Fruit fly (Drosophila melanogaster): Measurements from ENCODE around the gene Ucp4B.
A peak's percentile ranks its signal among the peaks of the same experiment; 100 is the strongest.

Ucp4B gene

dm6 chr2L:5948775-5949526 is 20.7 kb upstream of the Ucp4B start, which contains the start of gene CG9044 (continued):
- TF ChIP-seq MBD-R2 (GFP tag; IDR thresholded peaks at IDR 0.05), result peak; percentile 75
- no peak for TF ChIP-seq Atf6 (GFP tag; IDR thresholded peaks at IDR 0.05)
- TF ChIP-seq CG10959 (GFP tag; IDR thresholded peaks at IDR 0.05), result no peak
- peak; percentile 31; the same call in 1 of the 2 replicates for TF ChIP-seq esg (GFP tag; conservative IDR thresholded peaks at IDR 0.05)
- TF ChIP-seq slbo (GFP tag; IDR thresholded peaks at IDR 0.05), result peak; percentile 77
- TF ChIP-seq CG4854 (GFP tag; optimal IDR thresholded peaks at IDR 0.05), result peak; percentile 16
- peak; percentile 42; the same call in 1 of the 3 replicates for TF ChIP-seq zfh1 (GFP tag; IDR thresholded peaks at IDR 0.05)
- peak; percentile 59 for TF ChIP-seq CG4424 (GFP tag; optimal IDR thresholded peaks at IDR 0.05)
- peak; percentile 63; the same call in 1 of the 3 replicates for TF ChIP-seq Dbx (GFP tag; IDR thresholded peaks at IDR 0.05)
- TF ChIP-seq sqz (GFP tag; optimal IDR thresholded peaks at IDR 0.05), result no peak
- TF ChIP-seq Adf1 (GFP tag; IDR thresholded peaks at IDR 0.05), result no peak
- TF ChIP-seq so (GFP tag; IDR thresholded peaks at IDR 0.05), result 0 out of 3 replicates have a peak, but pooled peaks have one; percentile 31
- TF ChIP-seq CG18764 (GFP tag; optimal IDR thresholded peaks at IDR 0.05), result peak; percentile 31
- TF ChIP-seq BtbVII (GFP tag; optimal IDR thresholded peaks at IDR 0.05), result peak; percentile 0
- TF ChIP-seq NFAT (GFP tag; IDR thresholded peaks at IDR 0.05), result peak; percentile 81
- no peak for TF ChIP-seq CG31388 (GFP tag; optimal IDR thresholded peaks at IDR 0.05)
- TF ChIP-seq CG13123 (GFP tag; optimal IDR thresholded peaks at IDR 0.05), result peak; percentile 11
- TF ChIP-seq Xrp1 (GFP tag; IDR thresholded peaks at IDR 0.05), result peak; percentile 42; the same call in 1 of the 2 replicates
- TF ChIP-seq nmo (GFP tag; optimal IDR thresholded peaks at IDR 0.05), result peak; percentile 82
- TF ChIP-seq amos (GFP tag; IDR thresholded peaks at IDR 0.05; ENCODE audit: partially characterized antibody), result peak; percentile 89
- TF ChIP-seq CG43689 (GFP tag; IDR thresholded peaks at IDR 0.05), result no peak
- TF ChIP-seq CG10209 (GFP tag; optimal IDR thresholded peaks at IDR 0.05), result peak; percentile 3
- TF ChIP-seq HLH54F (GFP tag; optimal IDR thresholded peaks at IDR 0.05), result peak; percentile 79
- TF ChIP-seq fu2 (GFP tag; optimal IDR thresholded peaks at IDR 0.05), result peak; percentile 70
- TF ChIP-seq sim (GFP tag; IDR thresholded peaks at IDR 0.05), result no peak
- peak; percentile 94 for TF ChIP-seq CTCF (GFP tag; optimal IDR thresholded peaks at IDR 0.05)
- TF ChIP-seq NfI (GFP tag; optimal IDR thresholded peaks at IDR 0.05), result peak; percentile 53
- peak; percentile 74 for TF ChIP-seq CG30403 (GFP tag; optimal IDR thresholded peaks at IDR 0.05)
- TF ChIP-seq CG2889 (GFP tag; IDR thresholded peaks at IDR 0.05), result 0 out of 3 replicates have a peak, but pooled peaks have one; percentile 9
- no peak for TF ChIP-seq Trl (optimal IDR thresholded peaks at IDR 0.05)
- peak; percentile 67 for TF ChIP-seq Trl (GFP tag; optimal IDR thresholded peaks at IDR 0.05)
- peak; percentile 36 for TF ChIP-seq tin (GFP tag; optimal IDR thresholded peaks at IDR 0.05)
- TF ChIP-seq CG8478 (optimal IDR thresholded peaks at IDR 0.05), result no peak
- no peak for TF ChIP-seq stc (GFP tag; IDR thresholded peaks at IDR 0.05)
- peak; percentile 66 for TF ChIP-seq HmgZ (tag; optimal IDR thresholded peaks at IDR 0.05)
- peak; percentile 6 for TF ChIP-seq her (GFP tag; optimal IDR thresholded peaks at IDR 0.05)
- no peak for TF ChIP-seq CG6689 (GFP tag; IDR thresholded peaks at IDR 0.05)
- TF ChIP-seq unpg (GFP tag; optimal IDR thresholded peaks at IDR 0.05), result no peak
- TF ChIP-seq schlank (tag; optimal IDR thresholded peaks at IDR 0.05), result no peak
- peak; percentile 43 for TF ChIP-seq CG1792 (GFP tag; optimal IDR thresholded peaks at IDR 0.05)
- no peak for TF ChIP-seq CG11696 (GFP tag; IDR thresholded peaks at IDR 0.05)
- TF ChIP-seq eve (GFP tag; optimal IDR thresholded peaks at IDR 0.05), result no peak
- peak; percentile 12 for TF ChIP-seq CG3163 (GFP tag; optimal IDR thresholded peaks at IDR 0.05)
- TF ChIP-seq Lhr (GFP tag; optimal IDR thresholded peaks at IDR 0.05), result peak; percentile 46
- TF ChIP-seq ato (GFP tag; IDR thresholded peaks at IDR 0.05; ENCODE audit: partially characterized antibody), result peak; percentile 81
- no peak for TF ChIP-seq CG7745 (tag; optimal IDR thresholded peaks at IDR 0.05)
- TF ChIP-seq Scr (GFP tag; IDR thresholded peaks at IDR 0.05; ENCODE audit: partially characterized antibody), result peak; percentile 96
- peak; percentile 24; the same call in 1 of the 3 replicates for TF ChIP-seq CG11093 (GFP tag; IDR thresholded peaks at IDR 0.05)
- 0 out of 2 replicates have a peak, but pooled peaks have one; percentile 43 for TF ChIP-seq CG11247 (GFP tag; IDR thresholded peaks at IDR 0.05)
- TF ChIP-seq CG3838 (GFP tag; optimal IDR thresholded peaks at IDR 0.05), result peak; percentile 44
- TF ChIP-seq CG9932 (GFP tag; IDR thresholded peaks at IDR 0.05), result peak; percentile 80
- no peak for TF ChIP-seq CG3407 (GFP tag; optimal IDR thresholded peaks at IDR 0.05)

Measured in whole organism, embryonic.